Worm (Caenorhabditis elegans): ENCODE results near the gene mdt-10.

ce11 chrII:7864207-7864606 lies 9.4 kb upstream of the mdt-10 start, which contains the start of gene ostb-1:
- no peak for TF ChIP-seq nhr-76 (tag; optimal IDR thresholded peaks at IDR 0.05)
- no peak for TF ChIP-seq unc-62 (GFP tag; optimal IDR thresholded peaks at IDR 0.05)
- TF ChIP-seq R02D3.7 (tag; optimal IDR thresholded peaks at IDR 0.05), result no peak
- no peak for TF ChIP-seq nhr-237 (tag; optimal IDR thresholded peaks at IDR 0.05)
- no peak for TF ChIP-seq ceh-16 (tag; optimal IDR thresholded peaks at IDR 0.05)

Data from whole organism, L3 larva.